Worm (Caenorhabditis elegans) whole organism, L2 larva: ENCODE data around the gene Y42G9A.2.

Experiments
- C34F6.9 ChIP-seq: fragments of 150-350 bp; optimal IDR thresholded peaks from 2 replicates; lab custom pipeline; 2014; ENCODE audit warnings: missing biosample characterization, missing genetic modification characterization
- F13H6.1 ChIP-seq: sonication (generic microtip); optimal IDR thresholded peaks from 2 replicates; lab custom pipeline; 2016; ENCODE audit warnings: missing genetic modification characterization, missing compliant biosample characterization
- R02D3.7 ChIP-seq: fragments of 150-350 bp; optimal IDR thresholded peaks from 2 replicates; lab custom pipeline; 2014; ENCODE audit warnings: missing biosample characterization, missing genetic modification characterization
- Y55F3AM.14 ChIP-seq: fragments of 200-800 bp; sonication (Bioruptor generic); optimal IDR thresholded peaks from 2 replicates; lab custom pipeline; 2018; ENCODE audit warnings: mild to moderate bottlenecking, missing genetic modification characterization, missing compliant biosample characterization
- ZK546.5 ChIP-seq: sonication (generic microtip); optimal IDR thresholded peaks from 2 replicates; lab custom pipeline; 2017; ENCODE audit warnings: missing biosample characterization, missing genetic modification characterization
- alr-1 ChIP-seq: fragments of 150-350 bp; optimal IDR thresholded peaks from 2 replicates; lab custom pipeline; 2014; ENCODE audit warnings: missing biosample characterization, missing genetic modification characterization
- aly-2 ChIP-seq: fragments of 150-350 bp; optimal IDR thresholded peaks from 2 replicates; lab custom pipeline; 2014; ENCODE audit warnings: missing biosample characterization, missing genetic modification characterization
- ama-1 ChIP-seq: fragments of 150-350 bp; optimal IDR thresholded peaks from 2 replicates; lab custom pipeline; 2018; ENCODE audit warnings: inconsistent platforms
- blmp-1 ChIP-seq: sonication (generic microtip); optimal IDR thresholded peaks from 2 replicates; lab custom pipeline; 2017; ENCODE audit warnings: missing genetic modification characterization, mild to moderate bottlenecking, missing compliant biosample characterization, antibody characterized with exemption, moderate library complexity; ENCODE audit not compliant: insufficient read depth
- ceh-16 ChIP-seq: fragments of 150-350 bp; optimal IDR thresholded peaks from 2 replicates; lab custom pipeline; 2014; ENCODE audit warnings: missing biosample characterization, missing genetic modification characterization
- ceh-82 ChIP-seq: fragments of 150-350 bp; optimal IDR thresholded peaks from 2 replicates; lab custom pipeline; 2014; ENCODE audit warnings: missing biosample characterization, missing genetic modification characterization
- crh-2 ChIP-seq: sonication (generic microtip); optimal IDR thresholded peaks from 2 replicates; lab custom pipeline; 2017; ENCODE audit warnings: missing biosample characterization, missing genetic modification characterization
- dmd-4 ChIP-seq: sonication (generic microtip); optimal IDR thresholded peaks from 2 replicates; lab custom pipeline; 2017; ENCODE audit warnings: missing biosample characterization, missing genetic modification characterization
- egl-27 ChIP-seq: sonication (generic microtip); optimal IDR thresholded peaks from 3 replicates; lab custom pipeline; 2017; ENCODE audit warnings: missing biosample characterization, missing genetic modification reagents, missing genetic modification characterization
- elt-1 ChIP-seq: fragments of 150-350 bp; optimal IDR thresholded peaks from 2 replicates; lab custom pipeline; 2014; ENCODE audit warnings: missing biosample characterization, missing genetic modification characterization
- elt-3 ChIP-seq: sonication (generic microtip); optimal IDR thresholded peaks from 2 replicates; lab custom pipeline; 2017; ENCODE audit warnings: missing biosample characterization, missing genetic modification characterization
- fos-1 ChIP-seq: fragments of 150-350 bp; optimal IDR thresholded peaks from 2 replicates; lab custom pipeline; 2014; ENCODE audit warnings: missing biosample characterization, missing genetic modification characterization
- gmeb-1 ChIP-seq: fragments of 150-350 bp; optimal IDR thresholded peaks from 2 replicates; lab custom pipeline; 2014; ENCODE audit warnings: missing biosample characterization, missing genetic modification characterization
- lin-11 ChIP-seq: fragments of 150-350 bp; sonication (generic microtip); optimal IDR thresholded peaks from 2 replicates; lab custom pipeline; 2014; ENCODE audit warnings: missing biosample characterization, missing genetic modification characterization, inconsistent platforms, mixed read lengths
- lin-13 ChIP-seq: fragments of 150-350 bp; optimal IDR thresholded peaks from 2 replicates; lab custom pipeline; 2014; ENCODE audit warnings: missing biosample characterization, missing genetic modification reagents, missing genetic modification characterization
- lin-39 ChIP-seq: fragments of 150-350 bp; optimal IDR thresholded peaks from 2 replicates; lab custom pipeline; 2014; ENCODE audit warnings: missing biosample characterization, missing genetic modification reagents, missing genetic modification characterization
- lsy-2 ChIP-seq, 2 experiments: fragments of 150-350 bp in 1 of 2; sonication (generic microtip) in 1 of 2; optimal IDR thresholded peaks; 2 replicates each; lab custom pipeline; 2014 to 2017; ENCODE audit warnings: missing biosample characterization in 2 of 2, missing genetic modification characterization in 2 of 2
- mab-5 ChIP-seq: fragments of 150-350 bp; optimal IDR thresholded peaks from 2 replicates; lab custom pipeline; 2014; ENCODE audit warnings: missing biosample characterization, missing genetic modification characterization
- mbf-1 ChIP-seq: sonication (generic microtip); optimal IDR thresholded peaks from 2 replicates; lab custom pipeline; 2017; ENCODE audit warnings: missing biosample characterization, missing genetic modification characterization
- mdl-1 ChIP-seq, 2 experiments: fragments of 150-350 bp in 1 of 2; sonication (generic microtip) in 1 of 2; optimal IDR thresholded peaks; 2 replicates each; lab custom pipeline; 2017; ENCODE audit warnings: missing biosample characterization in 2 of 2, missing genetic modification characterization in 2 of 2
- nhr-10 ChIP-seq: sonication (generic microtip); optimal IDR thresholded peaks from 2 replicates; lab custom pipeline; 2017; ENCODE audit warnings: missing biosample characterization, missing genetic modification characterization
- nhr-11 ChIP-seq: fragments of 150-350 bp; optimal IDR thresholded peaks from 2 replicates; lab custom pipeline; 2014; ENCODE audit warnings: missing biosample characterization, missing genetic modification characterization
- nhr-12 ChIP-seq: fragments of 150-350 bp; optimal IDR thresholded peaks from 2 replicates; lab custom pipeline; 2014; ENCODE audit warnings: missing biosample characterization, missing genetic modification characterization
- nhr-129 ChIP-seq: fragments of 150-350 bp; optimal IDR thresholded peaks from 2 replicates; lab custom pipeline; 2014; ENCODE audit warnings: missing biosample characterization, missing genetic modification characterization
- nhr-21 ChIP-seq: fragments of 150-350 bp; optimal IDR thresholded peaks from 2 replicates; lab custom pipeline; 2014; ENCODE audit warnings: missing biosample characterization, missing genetic modification characterization
- nhr-23 ChIP-seq: fragments of 150-350 bp; optimal IDR thresholded peaks from 2 replicates; lab custom pipeline; 2014; ENCODE audit warnings: missing biosample characterization, missing genetic modification reagents, missing genetic modification characterization
- nhr-237 ChIP-seq: fragments of 150-350 bp; optimal IDR thresholded peaks from 2 replicates; lab custom pipeline; 2014; ENCODE audit warnings: missing biosample characterization, missing genetic modification characterization
- nhr-25 ChIP-seq: fragments of 150-350 bp; sonication (generic microtip); optimal IDR thresholded peaks from 3 replicates; lab custom pipeline; 2014; ENCODE audit warnings: missing biosample characterization, missing genetic modification characterization
- nhr-6 ChIP-seq: fragments of 150-350 bp; optimal IDR thresholded peaks from 2 replicates; lab custom pipeline; 2014; ENCODE audit warnings: missing biosample characterization, missing genetic modification characterization
- nhr-77 ChIP-seq: fragments of 150-350 bp; optimal IDR thresholded peaks from 2 replicates; lab custom pipeline; 2014; ENCODE audit warnings: missing biosample characterization, missing genetic modification characterization
- peb-1 ChIP-seq: fragments of 150-350 bp; optimal IDR thresholded peaks from 2 replicates; lab custom pipeline; 2014; ENCODE audit warnings: missing biosample characterization, missing genetic modification characterization
- sem-4 ChIP-seq: fragments of 150-350 bp; optimal IDR thresholded peaks from 2 replicates; lab custom pipeline; 2014; ENCODE audit warnings: missing biosample characterization, missing genetic modification reagents, missing genetic modification characterization
- skn-1 ChIP-seq: sonication (generic microtip); optimal IDR thresholded peaks from 2 replicates; lab custom pipeline; 2017; ENCODE audit warnings: missing biosample characterization, missing genetic modification characterization
- sma-3 ChIP-seq: sonication (generic microtip); optimal IDR thresholded peaks from 2 replicates; lab custom pipeline; 2016; ENCODE audit warnings: missing genetic modification reagents, missing genetic modification characterization, missing compliant biosample characterization
- sma-9 ChIP-seq, 2 experiments: fragments of 150-350 bp in 1 of 2; sonication (generic microtip) in 1 of 2; optimal IDR thresholded peaks; 2 replicates each; lab custom pipeline; 2014 to 2016; ENCODE audit warnings: missing genetic modification characterization in 2 of 2, mild to moderate bottlenecking in 1 of 2, missing biosample characterization in 1 of 2, missing compliant biosample characterization in 1 of 2, missing genetic modification reagents in 1 of 2, moderate library complexity in 1 of 2
- snpc-4 ChIP-seq: fragments of 150-350 bp; optimal IDR thresholded peaks from 2 replicates; lab custom pipeline; 2014; ENCODE audit warnings: missing biosample characterization, missing genetic modification characterization
- unc-39 ChIP-seq: fragments of 150-350 bp; optimal IDR thresholded peaks from 2 replicates; lab custom pipeline; 2014; ENCODE audit warnings: missing biosample characterization, missing genetic modification characterization
- unc-55 ChIP-seq: fragments of 150-350 bp; sonication (generic microtip); optimal IDR thresholded peaks from 3 replicates; lab custom pipeline; 2014; ENCODE audit warnings: missing biosample characterization, missing genetic modification reagents, missing genetic modification characterization
- unc-62 ChIP-seq: fragments of 150-350 bp; optimal IDR thresholded peaks from 2 replicates; lab custom pipeline; 2014; ENCODE audit warnings: missing biosample characterization, missing genetic modification reagents, missing genetic modification characterization
- zag-1 ChIP-seq: fragments of 150-350 bp; optimal IDR thresholded peaks from 2 replicates; lab custom pipeline; 2014; ENCODE audit warnings: missing biosample characterization, missing genetic modification characterization
- ztf-1 ChIP-seq: fragments of 200-800 bp; sonication (Bioruptor generic); conservative IDR thresholded peaks from 2 replicates; pipeline ENCODE4 v1.3.6; 2022; ENCODE audit warnings: missing genetic modification characterization, missing compliant biosample characterization
- ztf-11 ChIP-seq: sonication (generic microtip); optimal IDR thresholded peaks from 2 replicates; lab custom pipeline; 2017; ENCODE audit warnings: missing biosample characterization, missing genetic modification characterization
- ztf-4 ChIP-seq: fragments of 150-350 bp; optimal IDR thresholded peaks from 2 replicates; lab custom pipeline; 2014; ENCODE audit warnings: missing biosample characterization, missing genetic modification characterization

The Y42G9A.2 gene

DNA sequence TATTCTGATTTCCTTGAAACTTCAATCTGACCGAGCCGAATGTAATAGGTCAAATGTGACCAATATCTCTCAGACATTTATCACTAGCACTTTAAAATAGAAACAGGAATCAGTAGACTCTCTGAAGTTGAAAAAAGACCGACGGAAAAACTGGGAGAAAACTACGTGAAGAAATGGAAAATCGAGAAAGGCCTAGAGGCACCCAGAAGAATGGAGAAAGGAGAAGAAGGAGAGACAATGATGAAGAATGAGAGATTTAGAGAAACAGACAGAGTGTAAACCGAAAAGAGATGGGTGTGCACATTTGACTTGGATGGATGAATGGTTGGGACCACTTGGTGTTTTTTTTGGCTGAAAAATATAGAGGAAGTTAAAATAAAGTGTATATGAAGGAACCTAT, 22.1 kb downstream of the Y42G9A.2 start:
- TF ChIP-seq crh-2 (tag; lab: Kevin White, UChicago) (peak; percentile 32), lin-39 (tag; lab: Kevin White, UChicago) (no peak), ztf-1 (GFP tag; lab: Robert Waterston, UW) (no peak), unc-39 (tag; lab: Kevin White, UChicago) (no peak), nhr-6 (tag; lab: Kevin White, UChicago) (no peak), unc-62 (GFP tag; lab: Kevin White, UChicago) (no peak), fos-1 (tag; lab: Kevin White, UChicago) (peak; percentile 3), sma-9 (GFP tag; optimal IDR thresholded peaks at IDR 0.05; lab: Kevin White, UChicago) (peak; percentile 37), sma-9 (tag; optimal IDR thresholded peaks at IDR 0.05; lab: Kevin White, UChicago) (no peak), mdl-1 (tag; optimal IDR thresholded peaks at IDR 0.05; lab: Kevin White, UChicago) (no peak), egl-27 (tag; lab: Kevin White, UChicago) (no peak), C34F6.9 (tag; lab: Kevin White, UChicago) (peak; percentile 80), nhr-25 (peak; percentile 13), lin-11 (no peak), unc-55 (GFP tag; lab: Kevin White, UChicago) (peak; percentile 45), sem-4 (tag; lab: Kevin White, UChicago) (no peak), nhr-237 (tag; lab: Kevin White, UChicago) (no peak), elt-3 (tag; lab: Kevin White, UChicago) (no peak), skn-1 (tag; lab: Kevin White, UChicago) (no peak), snpc-4 (tag; lab: Kevin White, UChicago) (no peak), R02D3.7 (tag; lab: Kevin White, UChicago) (no peak), alr-1 (tag; lab: Kevin White, UChicago) (no peak), lsy-2 (tag; optimal IDR thresholded peaks at IDR 0.05; lab: Kevin White, UChicago) (peak in 1 of 2 experiments; percentile 60), nhr-23 (tag; lab: Kevin White, UChicago) (no peak), nhr-10 (tag; lab: Kevin White, UChicago) (no peak), elt-1 (no peak), blmp-1 (tag; lab: Kevin White, UChicago) (no peak), ceh-82 (tag; lab: Kevin White, UChicago) (no peak), aly-2 (tag; lab: Kevin White, UChicago) (no peak), zag-1 (tag; lab: Kevin White, UChicago) (no peak), F13H6.1 (tag; lab: Kevin White, UChicago) (peak; percentile 46), ZK546.5 (tag; lab: Kevin White, UChicago) (no peak), lin-13 (GFP tag; lab: Kevin White, UChicago) (no peak), ztf-11 (no peak), nhr-12 (tag; lab: Kevin White, UChicago) (no peak), ama-1 (lab: Kevin White, UChicago) (peak; percentile 56), peb-1 (no peak), gmeb-1 (tag; lab: Kevin White, UChicago) (no peak), nhr-21 (tag; lab: Kevin White, UChicago) (no peak), ceh-16 (no peak), nhr-77 (no peak), ztf-4 (tag; lab: Kevin White, UChicago) (no peak), sma-3 (GFP tag; lab: Kevin White, UChicago) (no peak), nhr-11 (no peak), mab-5 (tag; lab: Kevin White, UChicago) (peak; percentile 21), dmd-4 (tag; lab: Kevin White, UChicago) (no peak), Y55F3AM.14 (GFP tag; lab: Kevin White, UChicago) (no peak), nhr-129 (tag; lab: Kevin White, UChicago) (peak; percentile 74), mbf-1 (tag; lab: Kevin White, UChicago) (no peak)
